Fruit fly (Drosophila melanogaster) whole organism, embryonic: Measurements from ENCODE around the gene Rsph3.
A peak's percentile ranks its signal among the peaks of the same experiment; 100 is the strongest.

Experiments used
- Ada2b ChIP-seq: fragments of 200-800 bp; sonication (Bioruptor generic); IDR thresholded peaks from 2 replicates; pipeline ENCODE4 v1.3.6; 2022; ENCODE audit warnings: missing biosample characterization, missing genetic modification characterization
- Awh ChIP-seq: fragments of 200-800 bp; sonication (Bioruptor generic); IDR thresholded peaks from 2 replicates; pipeline ENCODE4, ENCODE4 v1.3.6; 2022; ENCODE audit warnings: missing biosample characterization, missing genetic modification characterization
- Bgb ChIP-seq: fragments of 200-800 bp; sonication (Bioruptor generic); IDR thresholded peaks from 2 replicates; pipeline ENCODE4 v1.3.6; 2022; ENCODE audit warnings: missing biosample characterization, missing genetic modification characterization; ENCODE audit not compliant: partially characterized antibody
- BtbVII ChIP-seq: fragments of 200-800 bp; sonication (Bioruptor generic); optimal IDR thresholded peaks from 3 replicates; lab custom pipeline; 2017; ENCODE audit warnings: missing biosample characterization, mild to moderate bottlenecking, missing genetic modification characterization
- CG10209 ChIP-seq: fragments of 200-800 bp; sonication (Bioruptor generic); optimal IDR thresholded peaks from 3 replicates; lab custom pipeline; 2017; ENCODE audit warnings: missing biosample characterization, mild to moderate bottlenecking, missing genetic modification characterization, missing genetic modification reagents
- CG10366 ChIP-seq: fragments of 200-800 bp; sonication (Bioruptor generic); IDR thresholded peaks from 2 replicates; pipeline ENCODE4 v1.3.6; 2022; ENCODE audit warnings: missing biosample characterization, missing genetic modification characterization
- CG11247 ChIP-seq: fragments of 200-800 bp; sonication (Bioruptor generic); IDR thresholded peaks from 2 replicates; pipeline ENCODE4 v1.3.6; 2022; ENCODE audit warnings: missing biosample characterization, missing genetic modification characterization
- CG13287 ChIP-seq: fragments of 200-800 bp; sonication (Bioruptor generic); IDR thresholded peaks from 2 replicates; pipeline ENCODE4 v1.3.6; 2022; ENCODE audit warnings: missing biosample characterization, missing genetic modification characterization; ENCODE audit not compliant: partially characterized antibody
- CG15514 ChIP-seq: fragments of 200-800 bp; sonication (Bioruptor generic); optimal IDR thresholded peaks from 3 replicates; lab custom pipeline; 2017; ENCODE audit warnings: missing biosample characterization, missing genetic modification characterization, mild to moderate bottlenecking, moderate library complexity, missing genetic modification reagents
- CG17361 ChIP-seq: fragments of 200-800 bp; sonication (Bioruptor generic); IDR thresholded peaks from 3 replicates; pipeline ENCODE4 v1.3.6; 2022; ENCODE audit warnings: missing biosample characterization, missing genetic modification characterization
- CG17568 ChIP-seq: fragments of 200-800 bp; sonication (Bioruptor generic); optimal IDR thresholded peaks from 2 replicates; lab custom pipeline; 2018; ENCODE audit warnings: missing biosample characterization, mild to moderate bottlenecking, missing genetic modification characterization, moderate library complexity
- CG17612 ChIP-seq: fragments of 200-800 bp; sonication (Bioruptor generic); IDR thresholded peaks from 2 replicates; pipeline ENCODE4 v1.3.6; 2022; ENCODE audit warnings: missing biosample characterization, missing genetic modification characterization
- CG30020 ChIP-seq: fragments of 200-800 bp; optimal IDR thresholded peaks from 2 replicates; lab custom pipeline; 2019; ENCODE audit warnings: missing biosample characterization, mild to moderate bottlenecking, missing genetic modification characterization, moderate library complexity
- CG31388 ChIP-seq: fragments of 200-800 bp; sonication (Bioruptor generic); optimal IDR thresholded peaks from 2 replicates; lab custom pipeline; 2016; ENCODE audit warnings: missing biosample characterization, missing genetic modification characterization
- CG3726 ChIP-seq: fragments of 200-800 bp; sonication (Bioruptor generic); IDR thresholded peaks from 3 replicates; pipeline ENCODE4, ENCODE4 v1.3.6; 2022; ENCODE audit warnings: missing biosample characterization, missing genetic modification characterization
- CG6175 ChIP-seq: fragments of 200-800 bp; sonication (Bioruptor generic); IDR thresholded peaks from 3 replicates; pipeline ENCODE4 v1.3.6; 2022; ENCODE audit warnings: missing biosample characterization, missing genetic modification characterization
- CG9437 ChIP-seq: fragments of 200-800 bp; sonication (Bioruptor generic); optimal IDR thresholded peaks from 2 replicates; lab custom pipeline; 2018; ENCODE audit warnings: missing biosample characterization, mild to moderate bottlenecking, missing genetic modification characterization
- CG9876 ChIP-seq: fragments of 200-800 bp; sonication (Bioruptor generic); optimal IDR thresholded peaks from 2 replicates; lab custom pipeline; 2016; ENCODE audit warnings: missing biosample characterization, missing genetic modification characterization
- CrebB ChIP-seq: fragments of 200-800 bp; sonication (Bioruptor generic); optimal IDR thresholded peaks from 3 replicates; lab custom pipeline; 2018; ENCODE audit warnings: missing biosample characterization, mild to moderate bottlenecking, missing genetic modification characterization
- Dip3 ChIP-seq: fragments of 200-800 bp; sonication (Bioruptor generic); optimal IDR thresholded peaks from 3 replicates; lab custom pipeline; 2016; ENCODE audit warnings: missing biosample characterization, missing genetic modification characterization
- H2.0 ChIP-seq: fragments of 200-800 bp; sonication (Bioruptor generic); IDR thresholded peaks from 2 replicates; pipeline ENCODE4 v1.3.6; 2022; ENCODE audit warnings: missing biosample characterization, missing genetic modification characterization
- MBD-R2 ChIP-seq: fragments of 200-800 bp; sonication (Bioruptor generic); IDR thresholded peaks from 2 replicates; pipeline ENCODE4 v1.3.6; 2022; ENCODE audit warnings: missing biosample characterization, missing genetic modification characterization
- NC2α ChIP-seq: fragments of 200-800 bp; sonication (Bioruptor generic); optimal IDR thresholded peaks from 2 replicates; lab custom pipeline; 2016; ENCODE audit warnings: missing biosample characterization, missing genetic modification characterization
- NC2β ChIP-seq: fragments of 200-800 bp; sonication (Bioruptor generic); optimal IDR thresholded peaks from 2 replicates; lab custom pipeline; 2016; ENCODE audit warnings: missing biosample characterization, missing genetic modification characterization
- PHDP ChIP-seq: fragments of 200-800 bp; sonication (Bioruptor generic); optimal IDR thresholded peaks from 3 replicates; lab custom pipeline; 2018; ENCODE audit warnings: missing biosample characterization, mild to moderate bottlenecking, missing genetic modification characterization, moderate library complexity
- Poxn ChIP-seq: fragments of 200-800 bp; sonication (Bioruptor generic); IDR thresholded peaks from 2 replicates; pipeline ENCODE4 v1.3.6; 2022; ENCODE audit warnings: missing biosample characterization, missing genetic modification characterization
- Ravus ChIP-seq: fragments of 200-800 bp; sonication (Bioruptor generic); IDR thresholded peaks from 2 replicates; pipeline ENCODE4 v1.3.6; 2022; ENCODE audit warnings: missing biosample characterization, missing genetic modification characterization
- Ssrp ChIP-seq: fragments of 200-800 bp; sonication (Bioruptor generic); optimal IDR thresholded peaks from 2 replicates; lab custom pipeline; 2018; ENCODE audit warnings: missing biosample characterization, mild to moderate bottlenecking, missing genetic modification characterization, moderate library complexity
- Vsx1 ChIP-seq: fragments of 200-800 bp; sonication (Bioruptor generic); optimal IDR thresholded peaks from 2 replicates; lab custom pipeline; 2017; ENCODE audit warnings: missing biosample characterization, mild to moderate bottlenecking, missing genetic modification characterization, missing genetic modification reagents
- ab ChIP-seq: fragments of 200-800 bp; sonication (Bioruptor generic); optimal IDR thresholded peaks from 2 replicates; lab custom pipeline; 2016; ENCODE audit warnings: missing biosample characterization, missing genetic modification characterization
- crc ChIP-seq: fragments of 200-800 bp; sonication (Bioruptor generic); optimal IDR thresholded peaks from 2 replicates; lab custom pipeline; 2016; ENCODE audit warnings: missing biosample characterization, missing genetic modification characterization
- gro ChIP-seq: fragments of 200-800 bp; sonication (Bioruptor generic); optimal IDR thresholded peaks from 2 replicates; lab custom pipeline; 2016; ENCODE audit warnings: missing biosample characterization, missing genetic modification characterization
- gsb-n ChIP-seq: fragments of 200-800 bp; sonication (Bioruptor generic); optimal IDR thresholded peaks from 3 replicates; lab custom pipeline; 2018; ENCODE audit warnings: missing biosample characterization, mild to moderate bottlenecking, missing genetic modification characterization
- hb ChIP-seq: fragments of 200-800 bp; sonication (Bioruptor generic); IDR thresholded peaks from 3 replicates; pipeline ENCODE4 v1.3.6; 2022; ENCODE audit warnings: missing biosample characterization, missing genetic modification characterization; ENCODE audit not compliant: partially characterized antibody
- hkb ChIP-seq, 2 experiments: fragments of 200-800 bp in 1 of 2; fragments of >200 bp in 1 of 2; sonication (Bioruptor generic) in 1 of 2; IDR thresholded peaks in 1 of 2; optimal IDR thresholded peaks in 1 of 2; 2 replicates each; pipeline versions ENCODE4 v1.3.6 to Lab custom; 2017 to 2022; ENCODE audit warnings: missing biosample characterization in 1 of 2, missing genetic modification characterization in 1 of 2
- knrl ChIP-seq: fragments of 200-800 bp; sonication (Bioruptor generic); IDR thresholded peaks from 3 replicates; pipeline ENCODE4 v1.3.6; 2022; ENCODE audit warnings: missing biosample characterization, missing genetic modification characterization; ENCODE audit not compliant: partially characterized antibody
- lilli ChIP-seq: fragments of 200-800 bp; sonication (Bioruptor generic); optimal IDR thresholded peaks from 3 replicates; lab custom pipeline; 2016; ENCODE audit warnings: missing biosample characterization, missing genetic modification characterization
- lov ChIP-seq, 2 experiments: fragments of 200-800 bp in 1 of 2; fragments of >200 bp in 1 of 2; sonication (Bioruptor generic) in 1 of 2; IDR thresholded peaks in 1 of 2; optimal IDR thresholded peaks in 1 of 2; 2 replicates in 1 of 2; 3 replicates in 1 of 2; pipeline versions ENCODE4 v1.3.6 to Lab custom; 2017 to 2022; ENCODE audit warnings: missing biosample characterization in 1 of 2, missing genetic modification characterization in 1 of 2
- pan ChIP-seq, 4 experiments: fragments of >200 bp in 3 of 4; fragments of 200-800 bp in 1 of 4; sonication (Bioruptor generic) in 1 of 4; optimal IDR thresholded peaks in 3 of 4; IDR thresholded peaks in 1 of 4; 2 replicates each; pipeline versions ENCODE4 v1.3.6 to Lab custom; 2017 to 2022; ENCODE audit warnings: missing biosample characterization in 2 of 4, missing genetic modification characterization in 2 of 4, mixed read lengths in 1 of 4
- ranshi ChIP-seq: fragments of 200-800 bp; sonication (Bioruptor generic); IDR thresholded peaks from 2 replicates; pipeline ENCODE4 v1.3.6; 2022; ENCODE audit warnings: missing biosample characterization, missing genetic modification characterization
- row ChIP-seq: fragments of 200-800 bp; sonication (Bioruptor generic); IDR thresholded peaks from 3 replicates; pipeline ENCODE4 v1.3.6; 2022; ENCODE audit warnings: missing biosample characterization, missing genetic modification characterization
- sna ChIP-seq: fragments of 200-800 bp; sonication (Bioruptor generic); IDR thresholded peaks from 2 replicates; pipeline ENCODE4 v1.3.6; 2022; ENCODE audit warnings: missing biosample characterization, missing genetic modification characterization; ENCODE audit not compliant: partially characterized antibody
- sob ChIP-seq: fragments of 200-800 bp; sonication (Bioruptor generic); IDR thresholded peaks from 2 replicates; pipeline ENCODE4 v1.3.6; 2022; ENCODE audit warnings: missing biosample characterization, missing genetic modification characterization
- unpg ChIP-seq: fragments of 200-800 bp; sonication (Bioruptor generic); optimal IDR thresholded peaks from 3 replicates; lab custom pipeline; 2018; ENCODE audit warnings: missing biosample characterization, mild to moderate bottlenecking, missing genetic modification characterization, moderate library complexity
- vfl ChIP-seq: fragments of 200-800 bp; sonication (Bioruptor generic); optimal IDR thresholded peaks from 2 replicates; lab custom pipeline; 2016; ENCODE audit warnings: missing biosample characterization, missing genetic modification characterization
- vvl ChIP-seq: fragments of 200-800 bp; sonication (Bioruptor generic); IDR thresholded peaks from 2 replicates; pipeline ENCODE4 v1.3.6; 2022; ENCODE audit warnings: missing biosample characterization, missing genetic modification characterization
- zen ChIP-seq: fragments of 200-800 bp; sonication (Bioruptor generic); optimal IDR thresholded peaks from 3 replicates; lab custom pipeline; 2018; ENCODE audit warnings: missing biosample characterization, mild to moderate bottlenecking, missing genetic modification characterization, moderate library complexity

The Rsph3 gene

dm6 chr3L:6752278-6753096 is 10.6 kb downstream of the Rsph3 start, which contains the start of the genes velo and Sbds (continued):
- TF ChIP-seq lilli (GFP tag; lab: Kevin White, UChicago) (peak; percentile 17), Poxn (GFP tag; lab: Robert Waterston, UW) (no peak), Dip3 (peak; percentile 19), H2.0 (no peak), Awh (GFP tag; lab: Robert Waterston, UW) (0 out of 2 replicates have a peak, but pooled peaks have one; percentile 25), CG13287 (peak; percentile 78), Ravus (no peak), Ada2b (no peak), vfl (GFP tag; lab: Kevin White, UChicago) (no peak), CG17568 (no peak), CG11247 (GFP tag; lab: Robert Waterston, UW) (peak; percentile 36), unpg (GFP tag; lab: Kevin White, UChicago) (peak; percentile 15), CG9437 (GFP tag; lab: Kevin White, UChicago) (peak; percentile 14), PHDP (peak; percentile 51), vvl (peak; percentile 80), gsb-n (tag; lab: Kevin White, UChicago) (peak; percentile 18), Vsx1 (GFP tag; lab: Kevin White, UChicago) (no peak), CG9876 (no peak), Ssrp (tag; lab: Kevin White, UChicago) (peak; percentile 31), CG17612 (GFP tag; lab: Robert Waterston, UW) (no peak), pan (optimal IDR thresholded peaks at IDR 0.05; lab: Kevin White, UChicago) (no peak), pan (GFP tag; optimal IDR thresholded peaks at IDR 0.05 in 1 of 2, IDR thresholded peaks at IDR 0.05 in 1 of 2) (peak in 1 of 2 experiments; percentile 22), NC2α (GFP tag; lab: Kevin White, UChicago) (no peak), sna (GFP tag; lab: Robert Waterston, UW) (peak; percentile 69; the same call in 1 of the 2 replicates), CG31388 (no peak), CG10366 (peak; percentile 41), CG17361 (GFP tag; lab: Robert Waterston, UW) (0 out of 3 replicates have a peak, but pooled peaks have one; percentile 41), BtbVII (peak; percentile 2), Bgb (peak; percentile 70), gro (GFP tag; lab: Kevin White, UChicago) (peak; percentile 24), crc (GFP tag; lab: Kevin White, UChicago) (no peak), sob (GFP tag; lab: Robert Waterston, UW) (peak; percentile 42; the same call in 1 of the 2 replicates), CG30020 (tag; lab: Kevin White, UChicago) (peak; percentile 59), MBD-R2 (0 out of 2 replicates have a peak, but pooled peaks have one; percentile 10), ranshi (GFP tag; lab: Robert Waterston, UW) (0 out of 2 replicates have a peak, but pooled peaks have one; percentile 8), CG10209 (GFP tag; lab: Kevin White, UChicago) (peak; percentile 11), hkb (optimal IDR thresholded peaks at IDR 0.05; lab: Kevin White, UChicago) (no peak), hkb (GFP tag; IDR thresholded peaks at IDR 0.05; lab: Robert Waterston, UW) (peak; percentile 45), hb (GFP tag; lab: Robert Waterston, UW) (peak; percentile 75; the same call in 2 of the 3 replicates), CG6175 (GFP tag; lab: Robert Waterston, UW) (no peak), NC2β (GFP tag; lab: Kevin White, UChicago) (peak; percentile 28), ab (no peak), zen (tag; lab: Kevin White, UChicago) (peak; percentile 19), row (GFP tag; lab: Robert Waterston, UW) (peak; percentile 89), CrebB (no peak), CG3726 (GFP tag; lab: Robert Waterston, UW) (no peak), knrl (GFP tag; lab: Robert Waterston, UW) (peak; percentile 82), lov (optimal IDR thresholded peaks at IDR 0.05; lab: Kevin White, UChicago) (no peak), lov (GFP tag; IDR thresholded peaks at IDR 0.05; lab: Robert Waterston, UW) (no peak), CG15514 (GFP tag; lab: Kevin White, UChicago) (peak; percentile 58)
